Worm (Caenorhabditis elegans): ENCODE measurements around the gene ptp-4A2.

The ptp-4A2 gene

ce11 chrX:3895577-3895976, 47.5 kb downstream of the ptp-4A2 start, which contains the start of gene F47F2.3:
Gene F47F2.3 (minus strand): TSS chrX:3895677.
- no peak for TF ChIP-seq unc-130 (tag; optimal IDR thresholded peaks at IDR 0.05)
- no peak for TF ChIP-seq mab-9 (GFP tag; IDR thresholded peaks at IDR 0.05)
- no peak for TF ChIP-seq skn-1 (tag; optimal IDR thresholded peaks at IDR 0.05)
- TF ChIP-seq ets-5 (GFP tag; IDR thresholded peaks at IDR 0.05) = no peak

Measured in whole organism, L1 larva.